Worm (Caenorhabditis elegans): Measurements from ENCODE around the gene R11G1.7.

- TF ChIP-seq rpc-1 (optimal IDR thresholded peaks at IDR 0.05) (no peak), rpc-1 (tag; optimal IDR thresholded peaks at IDR 0.05) (no peak), C17E4.6 (GFP tag; IDR thresholded peaks at IDR 0.05) (no peak), dpff-1 (tag; optimal IDR thresholded peaks at IDR 0.05) (no peak), pbrm-1 (GFP tag; IDR thresholded peaks at IDR 0.05) (no peak), tlf-1 (GFP tag; optimal IDR thresholded peaks at IDR 0.05) (no peak), unc-62 (GFP tag; optimal IDR thresholded peaks at IDR 0.05) (no peak), nfya-1 (tag; optimal IDR thresholded peaks at IDR 0.05; ENCODE audit: borderline replicate concordance, insufficient read depth) (no peak), tbx-9 (tag; optimal IDR thresholded peaks at IDR 0.05; ENCODE audit: borderline replicate concordance) (no peak), F57A8.1 (GFP tag; optimal IDR thresholded peaks at IDR 0.05) (no peak), snpc-1.3 (tag; optimal IDR thresholded peaks at IDR 0.05; ENCODE audit: insufficient read depth) (no peak), Y53G8AR.9 (GFP tag; conservative IDR thresholded peaks at IDR 0.05) (no peak), ztf-18 (tag; optimal IDR thresholded peaks at IDR 0.05) (no peak), lag-1 (GFP tag; IDR thresholded peaks at IDR 0.05) (no peak)
Observed at ce11 chrX:3633654-3634053, 22.4 kb upstream of the R11G1.7 start, which contains the start of gene gst-11.

Measured in whole organism, young adult.